Worm (Caenorhabditis elegans) whole organism, L2 larva: ENCODE data around the gene ubh-3.
A peak's percentile ranks its signal among the peaks of the same experiment; 100 is the strongest.

ENCODE experiments used
- alr-1 ChIP-seq: fragments of 150-350 bp; optimal IDR thresholded peaks from 2 replicates; lab custom pipeline; 2014; ENCODE audit warnings: missing biosample characterization, missing genetic modification characterization
- aly-2 ChIP-seq: fragments of 150-350 bp; optimal IDR thresholded peaks from 2 replicates; lab custom pipeline; 2014; ENCODE audit warnings: missing biosample characterization, missing genetic modification characterization
- elt-1 ChIP-seq: fragments of 150-350 bp; optimal IDR thresholded peaks from 2 replicates; lab custom pipeline; 2014; ENCODE audit warnings: missing biosample characterization, missing genetic modification characterization
- lin-13 ChIP-seq: fragments of 150-350 bp; optimal IDR thresholded peaks from 2 replicates; lab custom pipeline; 2014; ENCODE audit warnings: missing biosample characterization, missing genetic modification reagents, missing genetic modification characterization
- nhr-25 ChIP-seq: fragments of 150-350 bp; sonication (generic microtip); optimal IDR thresholded peaks from 3 replicates; lab custom pipeline; 2014; ENCODE audit warnings: missing biosample characterization, missing genetic modification characterization
- nhr-77 ChIP-seq: fragments of 150-350 bp; optimal IDR thresholded peaks from 2 replicates; lab custom pipeline; 2014; ENCODE audit warnings: missing biosample characterization, missing genetic modification characterization
- skn-1 ChIP-seq: sonication (generic microtip); optimal IDR thresholded peaks from 2 replicates; lab custom pipeline; 2017; ENCODE audit warnings: missing biosample characterization, missing genetic modification characterization
- sma-3 ChIP-seq: sonication (generic microtip); optimal IDR thresholded peaks from 2 replicates; lab custom pipeline; 2016; ENCODE audit warnings: missing genetic modification reagents, missing genetic modification characterization, missing compliant biosample characterization
- snpc-4 ChIP-seq: fragments of 150-350 bp; optimal IDR thresholded peaks from 2 replicates; lab custom pipeline; 2014; ENCODE audit warnings: missing biosample characterization, missing genetic modification characterization
- unc-55 ChIP-seq: fragments of 150-350 bp; sonication (generic microtip); optimal IDR thresholded peaks from 3 replicates; lab custom pipeline; 2014; ENCODE audit warnings: missing biosample characterization, missing genetic modification reagents, missing genetic modification characterization
- unc-62 ChIP-seq: fragments of 150-350 bp; optimal IDR thresholded peaks from 2 replicates; lab custom pipeline; 2014; ENCODE audit warnings: missing biosample characterization, missing genetic modification reagents, missing genetic modification characterization
- ztf-4 ChIP-seq: fragments of 150-350 bp; optimal IDR thresholded peaks from 2 replicates; lab custom pipeline; 2014; ENCODE audit warnings: missing biosample characterization, missing genetic modification characterization

DNA sequence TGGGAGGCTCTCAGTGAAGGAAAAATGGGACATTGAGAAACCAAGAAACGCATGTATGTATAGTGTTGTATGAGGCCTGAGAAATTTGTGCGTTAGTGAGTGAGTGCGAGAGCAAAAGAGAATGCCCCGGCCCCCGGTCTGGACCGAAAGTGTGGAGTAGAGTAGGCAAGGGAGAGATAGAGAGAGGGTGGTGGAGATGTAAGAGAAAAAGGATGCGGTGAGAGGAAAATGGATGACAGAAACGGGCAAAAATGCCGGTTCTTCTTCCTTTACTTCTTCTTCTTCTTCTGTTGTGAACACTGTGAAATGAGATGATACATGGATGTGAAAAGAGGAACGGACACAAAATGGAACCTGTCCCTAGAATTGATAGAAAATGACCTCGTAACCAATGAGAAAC is 29.7 kb upstream of the ubh-3 start:
- no peak for TF ChIP-seq ztf-4 (tag; lab: Kevin White, UChicago)
- TF ChIP-seq nhr-77 (tag; lab: Kevin White, UChicago), result no peak
- no peak for TF ChIP-seq lin-13
- no peak for TF ChIP-seq snpc-4 (tag; lab: Kevin White, UChicago)
- no peak for TF ChIP-seq aly-2
- no peak for TF ChIP-seq skn-1 (tag; lab: Kevin White, UChicago)
- no peak for TF ChIP-seq elt-1
- TF ChIP-seq sma-3, result no peak
- no peak for TF ChIP-seq unc-62 (GFP tag; lab: Kevin White, UChicago)
- no peak for TF ChIP-seq alr-1 (tag; lab: Kevin White, UChicago)
- TF ChIP-seq nhr-25, result no peak
- peak; percentile 7 for TF ChIP-seq unc-55 (GFP tag; lab: Kevin White, UChicago)
